Worm (Caenorhabditis elegans) whole organism, midembryonic: ENCODE measurements around the gene F10D2.10.

Source experiments
- T22C8.4 ChIP-seq: fragments of 200-800 bp; sonication (Bioruptor generic); IDR thresholded peaks from 2 replicates; pipeline ENCODE4 v1.3.6; 2022; ENCODE audit warnings: missing genetic modification characterization, missing compliant biosample characterization
- cog-1 ChIP-seq: sonication (generic microtip); optimal IDR thresholded peaks from 2 replicates; lab custom pipeline; 2016; ENCODE audit warnings: missing genetic modification characterization, missing compliant biosample characterization
- flt-1 ChIP-seq: fragments of 200-800 bp; sonication (Bioruptor generic); IDR thresholded peaks from 2 replicates; pipeline ENCODE4 v1.3.6; 2022; ENCODE audit warnings: missing genetic modification characterization, missing compliant biosample characterization
- klf-2 ChIP-seq: fragments of 200-800 bp; sonication (Bioruptor generic); conservative IDR thresholded peaks from 2 replicates; pipeline ENCODE4 v1.3.6; 2022; ENCODE audit warnings: missing genetic modification reagents, missing genetic modification characterization, missing compliant biosample characterization
- med-1 ChIP-seq: sonication (generic microtip); optimal IDR thresholded peaks from 2 replicates; lab custom pipeline; 2017; ENCODE audit warnings: missing genetic modification characterization, mild to moderate bottlenecking, missing compliant biosample characterization, antibody characterized with exemption, missing genetic modification reagents; ENCODE audit not compliant: insufficient read depth
- ref-1 ChIP-seq: fragments of 200-800 bp; sonication (Bioruptor generic); conservative IDR thresholded peaks from 2 replicates; pipeline ENCODE4 v1.3.6; 2022; ENCODE audit warnings: missing genetic modification reagents, missing genetic modification characterization, missing compliant biosample characterization
- tab-1 ChIP-seq: fragments of 200-800 bp; sonication (Bioruptor generic); IDR thresholded peaks from 2 replicates; pipeline ENCODE4 v1.3.6; 2022; ENCODE audit warnings: missing genetic modification characterization, missing compliant biosample characterization
- ztf-23 ChIP-seq: fragments of 200-800 bp; sonication (Bioruptor generic); IDR thresholded peaks from 2 replicates; pipeline ENCODE4 v1.3.6; 2022; ENCODE audit warnings: missing genetic modification reagents, missing genetic modification characterization, missing compliant biosample characterization
- ztf-29 ChIP-seq: fragments of 200-800 bp; sonication (Bioruptor generic); IDR thresholded peaks from 2 replicates; pipeline ENCODE4 v1.3.6; 2022; ENCODE audit warnings: missing genetic modification reagents, missing genetic modification characterization, missing compliant biosample characterization

F10D2.10 gene

ce11 chrV:7150570-7150969, 5.4 kb downstream of the F10D2.10 start, which contains the start of gene F10D2.8:
F10D2.8 (minus strand) TSS chrV:7150714.
- no peak for TF ChIP-seq klf-2
- no peak for TF ChIP-seq tab-1 (GFP tag; lab: Robert Waterston, UW)
- no peak for TF ChIP-seq ztf-23 (GFP tag; lab: Robert Waterston, UW)
- TF ChIP-seq T22C8.4 (GFP tag; lab: Robert Waterston, UW) = no peak
- TF ChIP-seq med-1 = no peak
- no peak for TF ChIP-seq cog-1 (tag; lab: Kevin White, UChicago)
- TF ChIP-seq ztf-29 = no peak

ce11 chrV:7147370-7147769, 8.6 kb downstream of the F10D2.10 start, which contains the start of gene ugt-38:
ugt-38 (minus strand) TSS chrV:7147470.
- no peak for TF ChIP-seq ref-1 (GFP tag; lab: Robert Waterston, UW)
- TF ChIP-seq cog-1 (tag; lab: Kevin White, UChicago) = no peak

ce11 chrV:7145250-7145850, 10.6 kb downstream of the F10D2.10 start, which contains the start of gene ugt-37:
ugt-37 (minus strand) TSS chrV:7145318.
- no peak for TF ChIP-seq cog-1 (tag; lab: Kevin White, UChicago)
- no peak for TF ChIP-seq klf-2
- no peak for TF ChIP-seq tab-1 (GFP tag; lab: Robert Waterston, UW)
- TF ChIP-seq ztf-29 = no peak

- TF ChIP-seq klf-2 (no peak), flt-1 (GFP tag; lab: Robert Waterston, UW) (no peak), ztf-29 (no peak), T22C8.4 (GFP tag; lab: Robert Waterston, UW) (no peak), med-1 (no peak), tab-1 (GFP tag; lab: Robert Waterston, UW) (no peak), ref-1 (GFP tag; lab: Robert Waterston, UW) (no peak), cog-1 (tag; lab: Kevin White, UChicago) (no peak), ztf-23 (GFP tag; lab: Robert Waterston, UW) (no peak)
These were observed 13.3 kb downstream of the F10D2.10 start for ce11 chrV:7142661-7143060.

ce11 chrV:7141864-7142263, 14.1 kb downstream of the F10D2.10 start, which contains the start of gene ugt-40:
ugt-40 (minus strand) TSS chrV:7141964.
- TF ChIP-seq med-1 (no peak), cog-1 (tag; lab: Kevin White, UChicago) (no peak), ref-1 (GFP tag; lab: Robert Waterston, UW) (no peak), flt-1 (GFP tag; lab: Robert Waterston, UW) (no peak), klf-2 (no peak), ztf-29 (no peak), ztf-23 (GFP tag; lab: Robert Waterston, UW) (no peak), T22C8.4 (GFP tag; lab: Robert Waterston, UW) (no peak)

- no peak for TF ChIP-seq flt-1 (GFP tag; lab: Robert Waterston, UW)
These were observed 15.6 kb downstream of the F10D2.10 start for ce11 chrV:7140368-7140767.

ce11 chrV:7138320-7138719, 17.7 kb downstream of the F10D2.10 start, which contains the start of gene str-112:
str-112 (minus strand) TSS chrV:7138420.
- TF ChIP-seq T22C8.4 (GFP tag; lab: Robert Waterston, UW) = no peak
- no peak for TF ChIP-seq ref-1 (GFP tag; lab: Robert Waterston, UW)
- TF ChIP-seq tab-1 (GFP tag; lab: Robert Waterston, UW) = no peak
- TF ChIP-seq ztf-29 = no peak
- TF ChIP-seq cog-1 (tag; lab: Kevin White, UChicago) = no peak
- TF ChIP-seq flt-1 (GFP tag; lab: Robert Waterston, UW) = no peak
- TF ChIP-seq klf-2 = no peak
- no peak for TF ChIP-seq med-1
- TF ChIP-seq ztf-23 (GFP tag; lab: Robert Waterston, UW) = no peak

ce11 chrV:7136859-7137258, 19.1 kb downstream of the F10D2.10 start:
- TF ChIP-seq flt-1 (GFP tag; lab: Robert Waterston, UW) = no peak

ce11 chrV:7133963-7134362, 22.0 kb downstream of the F10D2.10 start, which contains the start of gene F10D2.16:
F10D2.16 (plus strand) TSS chrV:7134263.
- TF ChIP-seq tab-1 (GFP tag; lab: Robert Waterston, UW) (no peak), T22C8.4 (GFP tag; lab: Robert Waterston, UW) (no peak), flt-1 (GFP tag; lab: Robert Waterston, UW) (no peak), ztf-23 (GFP tag; lab: Robert Waterston, UW) (no peak), ztf-29 (no peak), ref-1 (GFP tag; lab: Robert Waterston, UW) (no peak), med-1 (no peak), cog-1 (tag; lab: Kevin White, UChicago) (no peak), klf-2 (no peak)

- TF ChIP-seq flt-1 (GFP tag; lab: Robert Waterston, UW) (no peak), med-1 (no peak), tab-1 (GFP tag; lab: Robert Waterston, UW) (no peak), ztf-29 (no peak), ref-1 (GFP tag; lab: Robert Waterston, UW) (no peak), cog-1 (tag; lab: Kevin White, UChicago) (no peak), T22C8.4 (GFP tag; lab: Robert Waterston, UW) (no peak), klf-2 (no peak), ztf-23 (GFP tag; lab: Robert Waterston, UW) (no peak)
These were observed 23.7 kb downstream of the F10D2.10 start, which contains the start of gene sre-10 for ce11 chrV:7132248-7132647. sre-10 (plus strand) TSS chrV:7132548.

- TF ChIP-seq ztf-23 (GFP tag; lab: Robert Waterston, UW) (no peak), med-1 (no peak), klf-2 (no peak), tab-1 (GFP tag; lab: Robert Waterston, UW) (no peak), T22C8.4 (GFP tag; lab: Robert Waterston, UW) (no peak)
These were observed 25.0 kb downstream of the F10D2.10 start, which contains the start of gene srx-36 for ce11 chrV:7130974-7131373. srx-36 (minus strand) TSS chrV:7131074.
